Worm (Caenorhabditis elegans): ENCODE data around the gene F16G10.8.

ce11 chrII:2359965-2360364 lies 23.3 kb downstream of the F16G10.8 start, which contains the start of gene F43C11.16:
- no peak for TF ChIP-seq lin-39 (tag; optimal IDR thresholded peaks at IDR 0.05)
- TF ChIP-seq nhr-76 (tag; optimal IDR thresholded peaks at IDR 0.05), result no peak
- TF ChIP-seq nhr-84 (tag; optimal IDR thresholded peaks at IDR 0.05), result no peak
- TF ChIP-seq Y116A8C.19 (tag; optimal IDR thresholded peaks at IDR 0.05; ENCODE audit: borderline replicate concordance), result no peak
- no peak for TF ChIP-seq lin-15B (tag; optimal IDR thresholded peaks at IDR 0.05)
- TF ChIP-seq snu-23 (GFP tag; optimal IDR thresholded peaks at IDR 0.05), result no peak
- no peak for TF ChIP-seq pqm-1 (tag; optimal IDR thresholded peaks at IDR 0.05)

Data from whole organism, L1 larva.